Worm (Caenorhabditis elegans): ENCODE data around the gene R03C1.1.

The R03C1.1 gene

ce11 chrII:14904635-14905034 is 5.6 kb downstream of the R03C1.1 start:
- TF ChIP-seq ets-7 (tag; optimal IDR thresholded peaks at IDR 0.05) (no peak), ama-1 (optimal IDR thresholded peaks at IDR 0.05) (no peak), hnd-1 (tag; optimal IDR thresholded peaks at IDR 0.05) (no peak)

ce11 chrII:14903611-14904010 is 6.6 kb downstream of the R03C1.1 start:
- TF ChIP-seq sea-1 (GFP tag; conservative IDR thresholded peaks at IDR 0.05): no peak
- no peak for TF ChIP-seq flt-1 (GFP tag; IDR thresholded peaks at IDR 0.05)
- TF ChIP-seq ets-7 (tag; optimal IDR thresholded peaks at IDR 0.05): no peak
- no peak for TF ChIP-seq tra-4 (tag; optimal IDR thresholded peaks at IDR 0.05)
- TF ChIP-seq hmg-4 (GFP tag; optimal IDR thresholded peaks at IDR 0.05): no peak
- no peak for TF ChIP-seq hnd-1 (tag; optimal IDR thresholded peaks at IDR 0.05)
- no peak for TF ChIP-seq scrt-1 (GFP tag; IDR thresholded peaks at IDR 0.05)
- TF ChIP-seq B0310.2 (tag; optimal IDR thresholded peaks at IDR 0.05): no peak
- TF ChIP-seq ama-1 (optimal IDR thresholded peaks at IDR 0.05): no peak
- TF ChIP-seq aly-1 (tag; optimal IDR thresholded peaks at IDR 0.05): no peak

ce11 chrII:14902193-14902592 is 8.0 kb downstream of the R03C1.1 start, which contains the start of gene cog-1:
Gene cog-1 (plus strand): TSS chrII:14902493.
- TF ChIP-seq pes-1 (GFP tag; IDR thresholded peaks at IDR 0.05): no peak
- no peak for TF ChIP-seq tbx-37 (GFP tag; conservative IDR thresholded peaks at IDR 0.05)
- no peak for TF ChIP-seq F13C5.2 (tag; optimal IDR thresholded peaks at IDR 0.05)
- TF ChIP-seq ama-1 (optimal IDR thresholded peaks at IDR 0.05): no peak
- TF ChIP-seq hnd-1 (tag; optimal IDR thresholded peaks at IDR 0.05): no peak
- TF ChIP-seq flt-1 (GFP tag; IDR thresholded peaks at IDR 0.05): no peak
- TF ChIP-seq tra-4 (tag; optimal IDR thresholded peaks at IDR 0.05): no peak
- TF ChIP-seq hmbx-1 (tag; optimal IDR thresholded peaks at IDR 0.05): no peak
- TF ChIP-seq ceh-13 (GFP tag; optimal IDR thresholded peaks at IDR 0.05): no peak
- TF ChIP-seq hmg-4 (GFP tag; optimal IDR thresholded peaks at IDR 0.05): no peak

ce11 chrII:14896503-14896902 is 13.7 kb downstream of the R03C1.1 start:
- TF ChIP-seq hmg-4 (GFP tag; optimal IDR thresholded peaks at IDR 0.05) (no peak), F13C5.2 (tag; optimal IDR thresholded peaks at IDR 0.05) (no peak), tbx-11 (GFP tag; IDR thresholded peaks at IDR 0.05) (no peak), flt-1 (GFP tag; IDR thresholded peaks at IDR 0.05) (no peak), scrt-1 (GFP tag; IDR thresholded peaks at IDR 0.05) (no peak), ceh-13 (GFP tag; optimal IDR thresholded peaks at IDR 0.05) (no peak), sea-1 (GFP tag; conservative IDR thresholded peaks at IDR 0.05) (no peak), tra-4 (tag; optimal IDR thresholded peaks at IDR 0.05) (no peak), ama-1 (optimal IDR thresholded peaks at IDR 0.05) (no peak), pes-1 (GFP tag; IDR thresholded peaks at IDR 0.05) (no peak), aly-1 (tag; optimal IDR thresholded peaks at IDR 0.05) (no peak), tbx-37 (GFP tag; conservative IDR thresholded peaks at IDR 0.05) (no peak)

ce11 chrII:14892515-14892914 is 17.7 kb downstream of the R03C1.1 start:
- TF ChIP-seq tbx-37 (GFP tag; conservative IDR thresholded peaks at IDR 0.05) (no peak), flt-1 (GFP tag; IDR thresholded peaks at IDR 0.05) (no peak), ets-7 (tag; optimal IDR thresholded peaks at IDR 0.05) (no peak), tra-4 (tag; optimal IDR thresholded peaks at IDR 0.05) (no peak), ceh-36 (tag; optimal IDR thresholded peaks at IDR 0.05) (no peak), sea-1 (GFP tag; conservative IDR thresholded peaks at IDR 0.05) (no peak), ama-1 (optimal IDR thresholded peaks at IDR 0.05) (no peak), pes-1 (GFP tag; IDR thresholded peaks at IDR 0.05) (no peak), hnd-1 (tag; optimal IDR thresholded peaks at IDR 0.05) (no peak), F13C5.2 (tag; optimal IDR thresholded peaks at IDR 0.05) (no peak), aly-1 (tag; optimal IDR thresholded peaks at IDR 0.05) (no peak), B0310.2 (tag; optimal IDR thresholded peaks at IDR 0.05) (no peak), ceh-13 (GFP tag; optimal IDR thresholded peaks at IDR 0.05) (no peak), tbx-11 (GFP tag; IDR thresholded peaks at IDR 0.05) (no peak), hmg-4 (GFP tag; optimal IDR thresholded peaks at IDR 0.05) (no peak), scrt-1 (GFP tag; IDR thresholded peaks at IDR 0.05) (no peak), hmbx-1 (tag; optimal IDR thresholded peaks at IDR 0.05) (no peak)

- TF ChIP-seq tbx-37 (GFP tag; conservative IDR thresholded peaks at IDR 0.05): no peak
- no peak for TF ChIP-seq aly-1 (tag; optimal IDR thresholded peaks at IDR 0.05)
- TF ChIP-seq hnd-1 (tag; optimal IDR thresholded peaks at IDR 0.05): no peak
- no peak for TF ChIP-seq hmbx-1 (tag; optimal IDR thresholded peaks at IDR 0.05)
- TF ChIP-seq sea-1 (GFP tag; conservative IDR thresholded peaks at IDR 0.05): no peak
- no peak for TF ChIP-seq hmg-4 (GFP tag; optimal IDR thresholded peaks at IDR 0.05)
- no peak for TF ChIP-seq ceh-13 (GFP tag; optimal IDR thresholded peaks at IDR 0.05)
- TF ChIP-seq flt-1 (GFP tag; IDR thresholded peaks at IDR 0.05): no peak
- no peak for TF ChIP-seq ceh-36 (tag; optimal IDR thresholded peaks at IDR 0.05)
- no peak for TF ChIP-seq F13C5.2 (tag; optimal IDR thresholded peaks at IDR 0.05)
- no peak for TF ChIP-seq scrt-1 (GFP tag; IDR thresholded peaks at IDR 0.05)
- TF ChIP-seq B0310.2 (tag; optimal IDR thresholded peaks at IDR 0.05): no peak
- TF ChIP-seq tra-4 (tag; optimal IDR thresholded peaks at IDR 0.05): no peak
- TF ChIP-seq ets-7 (tag; optimal IDR thresholded peaks at IDR 0.05): no peak
- no peak for TF ChIP-seq pes-1 (GFP tag; IDR thresholded peaks at IDR 0.05)
- TF ChIP-seq tbx-11 (GFP tag; IDR thresholded peaks at IDR 0.05): no peak
- TF ChIP-seq ama-1 (optimal IDR thresholded peaks at IDR 0.05): no peak
These were observed 33.4 kb downstream of the R03C1.1 start, which contains the start of gene Y53F4A.2 for ce11 chrII:14876737-14877203. Gene Y53F4A.2 (minus strand): TSS chrII:14877153.

- TF ChIP-seq ceh-13 (GFP tag; optimal IDR thresholded peaks at IDR 0.05) (no peak), aly-1 (tag; optimal IDR thresholded peaks at IDR 0.05) (no peak), ets-7 (tag; optimal IDR thresholded peaks at IDR 0.05) (no peak), flt-1 (GFP tag; IDR thresholded peaks at IDR 0.05) (no peak), tbx-37 (GFP tag; conservative IDR thresholded peaks at IDR 0.05) (no peak), hnd-1 (tag; optimal IDR thresholded peaks at IDR 0.05) (no peak), ama-1 (optimal IDR thresholded peaks at IDR 0.05) (no peak)
These were observed 40.6 kb downstream of the R03C1.1 start, which contains the start of gene R05H10.3 for ce11 chrII:14869644-14870043. Gene R05H10.3 (plus strand): TSS chrII:14869944.

- TF ChIP-seq hmbx-1 (tag; optimal IDR thresholded peaks at IDR 0.05): no peak
- no peak for TF ChIP-seq ceh-13 (GFP tag; optimal IDR thresholded peaks at IDR 0.05)
- TF ChIP-seq scrt-1 (GFP tag; IDR thresholded peaks at IDR 0.05): no peak
- TF ChIP-seq flt-1 (GFP tag; IDR thresholded peaks at IDR 0.05): no peak
- TF ChIP-seq F13C5.2 (tag; optimal IDR thresholded peaks at IDR 0.05): no peak
- no peak for TF ChIP-seq ceh-36 (tag; optimal IDR thresholded peaks at IDR 0.05)
- no peak for TF ChIP-seq hnd-1 (tag; optimal IDR thresholded peaks at IDR 0.05)
- TF ChIP-seq hmg-4 (GFP tag; optimal IDR thresholded peaks at IDR 0.05): no peak
- no peak for TF ChIP-seq ets-7 (tag; optimal IDR thresholded peaks at IDR 0.05)
- no peak for TF ChIP-seq tbx-37 (GFP tag; conservative IDR thresholded peaks at IDR 0.05)
- TF ChIP-seq ama-1 (optimal IDR thresholded peaks at IDR 0.05): no peak
- TF ChIP-seq tra-4 (tag; optimal IDR thresholded peaks at IDR 0.05): no peak
- TF ChIP-seq pes-1 (GFP tag; IDR thresholded peaks at IDR 0.05): no peak
These were observed 42.7 kb downstream of the R03C1.1 start for ce11 chrII:14867530-14867929.

All from whole organism, early embryonic.